Worm (Caenorhabditis elegans) whole organism, midembryonic: ENCODE results near the gene ZK1307.3.

ENCODE experiments used
- T22C8.4 ChIP-seq: fragments of 200-800 bp; sonication (Bioruptor generic); IDR thresholded peaks from 2 replicates; pipeline ENCODE4 v1.3.6; 2022; ENCODE audit warnings: missing genetic modification characterization, missing compliant biosample characterization
- cog-1 ChIP-seq: sonication (generic microtip); optimal IDR thresholded peaks from 2 replicates; lab custom pipeline; 2016; ENCODE audit warnings: missing genetic modification characterization, missing compliant biosample characterization
- flt-1 ChIP-seq: fragments of 200-800 bp; sonication (Bioruptor generic); IDR thresholded peaks from 2 replicates; pipeline ENCODE4 v1.3.6; 2022; ENCODE audit warnings: missing genetic modification characterization, missing compliant biosample characterization
- klf-2 ChIP-seq: fragments of 200-800 bp; sonication (Bioruptor generic); conservative IDR thresholded peaks from 2 replicates; pipeline ENCODE4 v1.3.6; 2022; ENCODE audit warnings: missing genetic modification reagents, missing genetic modification characterization, missing compliant biosample characterization
- med-1 ChIP-seq: sonication (generic microtip); optimal IDR thresholded peaks from 2 replicates; lab custom pipeline; 2017; ENCODE audit warnings: missing genetic modification characterization, mild to moderate bottlenecking, missing compliant biosample characterization, antibody characterized with exemption, missing genetic modification reagents; ENCODE audit not compliant: insufficient read depth
- ref-1 ChIP-seq: fragments of 200-800 bp; sonication (Bioruptor generic); conservative IDR thresholded peaks from 2 replicates; pipeline ENCODE4 v1.3.6; 2022; ENCODE audit warnings: missing genetic modification reagents, missing genetic modification characterization, missing compliant biosample characterization
- tab-1 ChIP-seq: fragments of 200-800 bp; sonication (Bioruptor generic); IDR thresholded peaks from 2 replicates; pipeline ENCODE4 v1.3.6; 2022; ENCODE audit warnings: missing genetic modification characterization, missing compliant biosample characterization
- ztf-23 ChIP-seq: fragments of 200-800 bp; sonication (Bioruptor generic); IDR thresholded peaks from 2 replicates; pipeline ENCODE4 v1.3.6; 2022; ENCODE audit warnings: missing genetic modification reagents, missing genetic modification characterization, missing compliant biosample characterization
- ztf-29 ChIP-seq: fragments of 200-800 bp; sonication (Bioruptor generic); IDR thresholded peaks from 2 replicates; pipeline ENCODE4 v1.3.6; 2022; ENCODE audit warnings: missing genetic modification reagents, missing genetic modification characterization, missing compliant biosample characterization

Gene ZK1307.3

DNA sequence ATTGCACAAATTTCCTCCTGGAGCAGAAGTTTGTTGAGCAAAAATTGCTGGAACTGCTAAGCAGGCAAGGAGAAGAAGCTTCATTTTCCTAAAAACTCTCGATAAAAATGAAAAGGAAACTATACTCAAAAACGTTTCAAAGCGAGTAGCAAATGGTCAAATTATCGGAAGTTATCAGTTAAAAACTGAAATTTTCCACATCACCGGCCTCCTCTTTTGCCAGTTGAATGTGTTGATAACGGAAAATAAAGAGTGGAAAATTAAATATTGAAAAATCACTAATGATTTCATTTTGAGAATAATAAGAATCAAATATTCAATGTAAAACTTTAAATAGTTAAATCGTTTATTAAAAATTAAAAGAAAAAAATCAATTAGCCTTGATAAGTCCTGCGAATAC, 6.1 kb upstream of the ZK1307.3 start, which contains the start of gene ZK1320.2:
ZK1320.2 (minus strand) TSS at position 88 of the 400 bp plus-strand sequence.
- TF ChIP-seq ztf-23 (GFP tag; lab: Robert Waterston, UW), result no peak
- no peak for TF ChIP-seq klf-2 (GFP tag; lab: Robert Waterston, UW)
- no peak for TF ChIP-seq cog-1 (tag; lab: Kevin White, UChicago)
- no peak for TF ChIP-seq flt-1 (GFP tag; lab: Robert Waterston, UW)
- TF ChIP-seq T22C8.4, result no peak
- TF ChIP-seq tab-1, result no peak
- no peak for TF ChIP-seq med-1
- TF ChIP-seq ref-1 (GFP tag; lab: Robert Waterston, UW), result no peak
- TF ChIP-seq ztf-29 (GFP tag; lab: Robert Waterston, UW), result no peak

DNA sequence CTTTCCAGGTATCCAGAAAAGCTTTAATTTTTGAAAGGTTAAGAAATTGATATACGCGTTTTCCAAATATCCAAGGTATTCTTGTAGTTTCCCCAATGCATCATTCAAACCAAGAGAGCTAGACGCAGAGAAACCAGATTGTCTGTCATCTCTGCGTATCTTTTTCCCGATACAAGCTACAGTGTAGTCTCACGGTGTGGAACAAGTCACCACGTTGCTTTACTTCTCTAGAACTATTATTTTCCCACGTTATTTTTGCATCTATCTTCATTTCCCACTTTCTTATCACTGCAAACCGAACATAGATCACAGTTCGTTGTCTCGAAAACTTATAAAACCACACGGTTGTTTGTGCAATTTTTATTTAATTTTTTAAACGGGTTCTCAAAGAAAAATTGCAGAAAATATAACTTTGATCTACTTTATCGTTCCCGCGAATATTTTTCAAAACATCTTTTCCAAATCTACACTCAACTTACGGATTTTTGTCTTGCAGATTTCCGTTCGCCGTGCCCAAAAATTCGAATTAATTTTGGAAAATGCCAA, 3.5 kb upstream of the ZK1307.3 start, which contains the start of gene gstk-1:
gstk-1 (plus strand) TSS at position 496 of the 546 bp plus-strand sequence.
- TF ChIP-seq ztf-29 (GFP tag; lab: Robert Waterston, UW) (no peak), flt-1 (GFP tag; lab: Robert Waterston, UW) (no peak), tab-1 (no peak), med-1 (no peak), cog-1 (tag; lab: Kevin White, UChicago) (no peak), ref-1 (GFP tag; lab: Robert Waterston, UW) (no peak), klf-2 (GFP tag; lab: Robert Waterston, UW) (no peak), ztf-23 (GFP tag; lab: Robert Waterston, UW) (no peak), T22C8.4 (no peak)

DNA sequence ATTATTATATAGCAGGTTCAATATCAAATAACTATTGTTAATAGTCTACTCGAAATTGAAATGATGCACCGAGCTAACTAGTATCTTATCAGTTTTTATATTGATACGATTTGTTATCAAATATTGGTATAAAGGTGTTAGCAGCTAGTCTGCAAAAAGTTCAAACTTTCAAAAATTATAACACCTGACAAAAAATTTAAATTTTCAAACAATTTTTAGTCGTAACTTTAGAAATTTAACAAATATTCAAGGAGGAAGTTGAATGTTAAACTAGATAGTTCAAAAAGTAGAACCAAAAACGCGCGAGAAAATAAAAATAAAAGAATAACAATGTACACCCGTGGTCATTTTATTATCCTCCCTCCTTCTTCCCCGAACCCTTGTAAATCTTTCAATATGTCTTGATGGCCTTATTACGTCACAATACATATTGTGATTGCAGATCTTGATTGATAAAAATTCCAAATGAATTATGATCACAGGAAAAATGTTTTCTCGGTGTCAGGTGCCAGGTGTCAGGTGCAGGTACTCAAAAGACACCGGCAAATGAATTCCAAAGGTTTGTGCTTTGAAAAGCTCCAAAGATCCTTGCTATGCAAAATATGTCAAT, 2.8 kb upstream of the ZK1307.3 start, which contains the start of gene ZK1307.1:
ZK1307.1 (minus strand) TSS at position 51 of the 610 bp plus-strand sequence.
- TF ChIP-seq ztf-29 (GFP tag; lab: Robert Waterston, UW) (no peak), flt-1 (GFP tag; lab: Robert Waterston, UW) (no peak), ref-1 (GFP tag; lab: Robert Waterston, UW) (no peak), T22C8.4 (no peak), med-1 (no peak), klf-2 (GFP tag; lab: Robert Waterston, UW) (no peak), ztf-23 (GFP tag; lab: Robert Waterston, UW) (no peak), tab-1 (no peak), cog-1 (tag; lab: Kevin White, UChicago) (no peak)

DNA sequence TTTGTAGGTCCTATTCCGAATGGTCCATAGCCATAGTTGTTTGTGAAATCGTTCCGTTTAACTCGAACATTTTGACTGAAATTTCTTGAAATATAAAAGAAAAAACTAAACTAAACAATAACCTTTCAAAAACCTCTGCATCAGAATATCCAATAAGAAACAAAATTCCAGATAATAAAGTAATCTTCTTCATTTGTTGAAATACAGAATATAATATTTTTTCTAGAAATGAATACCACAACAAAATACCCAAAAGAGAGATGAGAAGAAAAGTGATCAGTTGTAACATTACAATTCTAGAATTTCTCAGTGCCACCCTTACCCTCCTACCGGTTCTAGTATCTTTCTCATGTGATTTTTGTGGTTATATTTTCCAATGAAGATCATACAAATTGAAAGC, 860 bp upstream of the ZK1307.3 start, which contains the start of gene ZK1307.2:
ZK1307.2 (minus strand) TSS at position 274 of the 400 bp plus-strand sequence.
- TF ChIP-seq med-1 (no peak), flt-1 (GFP tag; lab: Robert Waterston, UW) (no peak), T22C8.4 (no peak), ztf-29 (GFP tag; lab: Robert Waterston, UW) (no peak), tab-1 (no peak), cog-1 (tag; lab: Kevin White, UChicago) (no peak), klf-2 (GFP tag; lab: Robert Waterston, UW) (no peak), ztf-23 (GFP tag; lab: Robert Waterston, UW) (no peak), ref-1 (GFP tag; lab: Robert Waterston, UW) (no peak)

DNA sequence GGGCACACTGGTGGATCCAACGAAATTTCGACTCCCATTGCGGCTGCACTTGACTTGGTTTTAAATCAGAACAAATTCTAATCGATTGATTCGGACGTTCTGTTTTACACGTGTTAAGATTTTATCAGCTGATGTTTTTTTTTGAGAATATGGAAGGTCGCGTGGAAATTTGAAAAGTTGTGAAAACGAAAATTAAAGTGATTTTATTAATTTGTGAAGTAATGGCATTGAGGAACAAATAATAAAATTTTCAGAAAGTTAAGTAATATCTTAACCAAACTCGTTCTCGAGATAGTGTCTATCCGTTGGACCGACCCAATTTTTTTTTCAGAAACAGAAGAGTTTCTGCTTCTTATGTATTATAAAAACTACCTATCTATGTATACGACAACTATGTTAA, 1.1 kb downstream of the ZK1307.3 start, which contains the start of gene ZK1307.4:
ZK1307.4 (minus strand) TSS at position 101 of the 400 bp plus-strand sequence.
- TF ChIP-seq flt-1 (GFP tag; lab: Robert Waterston, UW) (no peak), cog-1 (tag; lab: Kevin White, UChicago) (no peak), ztf-23 (GFP tag; lab: Robert Waterston, UW) (no peak), tab-1 (no peak), klf-2 (GFP tag; lab: Robert Waterston, UW) (no peak), ztf-29 (GFP tag; lab: Robert Waterston, UW) (no peak), T22C8.4 (no peak), ref-1 (GFP tag; lab: Robert Waterston, UW) (no peak)

DNA sequence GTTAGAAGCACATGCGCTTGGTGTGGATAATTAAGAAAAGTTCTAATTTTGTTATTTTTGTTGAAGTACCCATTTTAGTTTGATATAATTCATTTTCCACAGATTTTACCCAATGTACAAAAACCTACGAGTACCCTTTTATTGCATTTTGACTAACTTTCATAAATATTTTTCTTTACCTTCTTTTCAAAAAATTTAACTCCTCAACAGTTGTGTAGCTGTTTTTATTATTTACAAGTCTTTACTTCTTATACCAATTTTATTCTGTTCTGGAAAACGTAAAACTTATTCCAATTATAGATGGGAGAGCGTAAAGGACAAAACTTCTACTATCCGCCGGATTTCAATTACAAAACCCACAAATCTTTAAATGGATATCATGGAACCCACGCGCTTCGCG, 3.6 kb downstream of the ZK1307.3 start, which contains the start of gene ZK1307.9:
ZK1307.9 (plus strand) TSS at position 301 of the 400 bp plus-strand sequence.
- TF ChIP-seq tab-1 (no peak), klf-2 (GFP tag; lab: Robert Waterston, UW) (no peak), flt-1 (GFP tag; lab: Robert Waterston, UW) (no peak), ztf-29 (GFP tag; lab: Robert Waterston, UW) (no peak), T22C8.4 (no peak), ztf-23 (GFP tag; lab: Robert Waterston, UW) (no peak), med-1 (no peak), ref-1 (GFP tag; lab: Robert Waterston, UW) (no peak)

DNA sequence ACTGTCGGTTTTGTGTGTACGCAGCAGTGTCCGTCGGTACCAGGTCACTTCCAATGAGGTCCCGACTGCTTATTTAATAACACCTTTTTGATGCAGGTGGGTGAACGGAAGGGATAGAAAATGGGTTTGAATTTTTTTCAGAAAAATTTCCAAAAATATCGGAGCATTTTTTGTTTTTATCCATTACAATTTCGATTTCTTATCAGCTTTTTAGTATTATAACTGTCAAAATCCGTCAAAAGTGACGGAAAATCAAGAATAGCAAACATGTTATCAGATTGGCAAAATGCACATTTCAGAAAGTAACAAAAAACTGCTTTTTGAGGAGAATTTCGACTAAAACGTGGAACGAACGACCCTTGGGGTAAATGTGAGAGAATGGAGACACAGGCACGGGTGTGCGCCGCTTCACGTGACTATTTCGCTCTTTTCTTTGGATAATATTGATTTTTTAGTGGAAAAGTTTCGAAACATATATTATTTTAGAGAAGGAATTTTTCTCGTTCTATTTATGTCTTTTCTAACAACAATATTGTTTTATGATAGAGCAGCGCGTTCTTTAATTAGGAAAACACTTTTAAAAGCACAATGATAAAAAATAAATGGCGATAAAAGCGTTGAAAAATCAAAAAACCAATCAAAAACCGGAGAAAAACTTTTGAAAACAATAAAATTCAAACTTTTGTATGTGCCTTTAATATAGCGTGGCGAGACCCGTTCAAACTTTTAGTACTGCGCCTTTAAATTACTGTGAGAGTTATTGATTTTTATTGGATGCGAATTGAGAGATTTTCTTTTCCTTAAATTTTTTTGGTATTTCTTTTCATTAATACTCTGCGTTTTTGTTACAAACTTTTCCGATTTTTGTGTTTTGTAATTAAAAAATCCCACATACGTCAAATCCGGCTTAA, 5.6 kb downstream of the ZK1307.3 start, which contains the start of gene sqv-8:
sqv-8 (plus strand) TSS at position 51 of the 911 bp plus-strand sequence.
- TF ChIP-seq flt-1 (GFP tag; lab: Robert Waterston, UW), result no peak
- no peak for TF ChIP-seq klf-2 (GFP tag; lab: Robert Waterston, UW)
- TF ChIP-seq tab-1, result no peak
- peak; percentile 35; the same call in 1 of the 2 replicates for TF ChIP-seq T22C8.4
- no peak for TF ChIP-seq med-1
- TF ChIP-seq ref-1 (GFP tag; lab: Robert Waterston, UW), result no peak
- no peak for TF ChIP-seq cog-1 (tag; lab: Kevin White, UChicago)
- no peak for TF ChIP-seq ztf-29 (GFP tag; lab: Robert Waterston, UW)

DNA sequence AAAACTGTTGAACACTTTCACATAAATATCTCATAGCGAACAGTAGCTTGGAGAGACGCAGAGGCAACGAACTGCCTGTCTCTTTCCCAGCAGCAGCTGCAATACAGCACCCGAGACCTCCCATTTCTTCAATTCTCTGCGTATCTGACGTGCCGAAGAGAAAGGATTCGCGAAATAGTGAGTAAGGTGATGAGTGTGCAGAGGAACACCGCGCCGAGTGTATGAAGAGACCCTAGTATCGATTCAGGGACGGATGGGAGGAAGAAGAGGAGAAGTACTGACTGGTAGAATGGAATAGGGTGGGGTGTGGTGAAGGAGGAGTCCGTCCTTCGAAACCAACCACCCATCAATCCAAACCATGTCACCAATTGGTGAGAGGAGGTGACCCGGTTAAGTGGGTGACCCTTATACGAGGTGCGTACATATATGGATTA, 6.7 kb downstream of the ZK1307.3 start:
- TF ChIP-seq ztf-23 (GFP tag; lab: Robert Waterston, UW), result peak; percentile 62; the same call in 1 of the 2 replicates
- peak; percentile 65 for TF ChIP-seq cog-1 (tag; lab: Kevin White, UChicago)
- 0 out of 2 replicates have a peak, but pooled peaks have one; percentile 53 for TF ChIP-seq tab-1
- no peak for TF ChIP-seq klf-2 (GFP tag; lab: Robert Waterston, UW)
- no peak for TF ChIP-seq med-1
- TF ChIP-seq flt-1 (GFP tag; lab: Robert Waterston, UW), result peak; percentile 67; the same call in 1 of the 2 replicates
- TF ChIP-seq ref-1 (GFP tag; lab: Robert Waterston, UW), result no peak
- TF ChIP-seq ztf-29 (GFP tag; lab: Robert Waterston, UW), result no peak
- TF ChIP-seq T22C8.4, result peak; percentile 82
